Fruit fly (Drosophila melanogaster): ENCODE measurements around the gene Gga.

DNA sequence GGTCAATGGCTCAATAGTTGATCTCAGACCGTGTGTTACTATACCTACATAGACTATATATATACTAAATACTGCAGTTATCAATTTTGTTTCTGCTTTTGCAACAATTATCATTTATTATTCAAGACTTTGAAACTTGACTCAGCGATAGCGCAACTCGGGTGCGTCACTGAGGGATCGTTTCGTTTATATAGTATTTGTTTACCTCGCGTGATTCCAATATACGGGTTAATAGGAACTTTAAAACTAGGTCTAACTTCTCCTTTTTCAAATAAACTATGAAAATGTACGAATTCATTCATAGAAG, 23.5 kb upstream of the Gga start:
- TF ChIP-seq psq (GFP tag; optimal IDR thresholded peaks at IDR 0.05) (no peak), Hr83 (GFP tag; optimal IDR thresholded peaks at IDR 0.05; ENCODE audit: poor library complexity, severe bottlenecking) (no peak), jim (GFP tag; optimal IDR thresholded peaks at IDR 0.05) (no peak), CrebA (GFP tag; optimal IDR thresholded peaks at IDR 0.05; ENCODE audit: borderline replicate concordance) (no peak), h (GFP tag; optimal IDR thresholded peaks at IDR 0.05) (no peak), dsf (GFP tag; optimal IDR thresholded peaks at IDR 0.05; ENCODE audit: borderline replicate concordance) (no peak), usp (GFP tag; optimal IDR thresholded peaks at IDR 0.05) (no peak), Myc (optimal IDR thresholded peaks at IDR 0.05) (no peak), Hr78 (GFP tag; optimal IDR thresholded peaks at IDR 0.05) (no peak), pan (optimal IDR thresholded peaks at IDR 0.05) (no peak), Sp1 (GFP tag; optimal IDR thresholded peaks at IDR 0.05) (no peak)

All from whole organism, wandering third instar larva.